Worm (Caenorhabditis elegans): ENCODE measurements around the gene str-148.
"Not testable (repeated sequence)": the region's sequence is repeated elsewhere in the genome, so short reads cannot be mapped to it uniquely, and the experiment has no call there.

- not testable (repeated sequence) for TF ChIP-seq snpc-4, pha-4 (tag; optimal IDR thresholded peaks at IDR 0.05)
Measured at ce11 chrII:1043932-1044331, 1.9 kb upstream of the str-148 start, which contains the start of gene fbxb-45.
